Fruit fly (Drosophila melanogaster): ENCODE measurements around the gene CASK.

CASK gene

dm6 chr3R:21839636-21840035 is 17.2 kb upstream of the CASK start:
- TF ChIP-seq Eip93F (GFP tag; optimal IDR thresholded peaks at IDR 0.05), result no peak
- peak; percentile 57 for TF ChIP-seq svp (GFP tag)
- peak; percentile 91 for TF ChIP-seq dsx (GFP tag; optimal IDR thresholded peaks at IDR 0.05; ENCODE audit: poor library complexity, severe bottlenecking)
- peak; percentile 17 for TF ChIP-seq fd59A (GFP tag; optimal IDR thresholded peaks at IDR 0.05)
- TF ChIP-seq topi (GFP tag; optimal IDR thresholded peaks at IDR 0.05), result peak; percentile 45
- peak; percentile 35 for TF ChIP-seq CG16779 (tag; optimal IDR thresholded peaks at IDR 0.05)
- peak; percentile 87 for TF ChIP-seq CG8632 (GFP tag; optimal IDR thresholded peaks at IDR 0.05)
- no peak for TF ChIP-seq Gug (GFP tag; IDR thresholded peaks at IDR 0.05)
- TF ChIP-seq CG10669 (GFP tag; optimal IDR thresholded peaks at IDR 0.05), result peak; percentile 74
- peak; percentile 12 for TF ChIP-seq Blimp-1 (GFP tag; optimal IDR thresholded peaks at IDR 0.05)
- TF ChIP-seq Hr4 (GFP tag; optimal IDR thresholded peaks at IDR 0.05), result peak; percentile 21
- peak; percentile 80; the same call in 2 of the 3 replicates for TF ChIP-seq CG8119 (GFP tag; IDR thresholded peaks at IDR 0.05)
- no peak for TF ChIP-seq Sox15 (GFP tag; optimal IDR thresholded peaks at IDR 0.05)
- TF ChIP-seq CG7368 (GFP tag; optimal IDR thresholded peaks at IDR 0.05), result peak; percentile 19
- no peak for TF ChIP-seq CG11294 (GFP tag; IDR thresholded peaks at IDR 0.05)
- TF ChIP-seq cyc (GFP tag; optimal IDR thresholded peaks at IDR 0.05), result no peak
- peak; percentile 42 to 78 for TF ChIP-seq salr (GFP tag; optimal IDR thresholded peaks at IDR 0.05)
- peak; percentile 69 for TF ChIP-seq OdsH (GFP tag; optimal IDR thresholded peaks at IDR 0.05)
- no peak for TF ChIP-seq Hr38 (GFP tag; optimal IDR thresholded peaks at IDR 0.05)
- TF ChIP-seq CG8319 (GFP tag; optimal IDR thresholded peaks at IDR 0.05), result peak; percentile 16
- TF ChIP-seq Sox102F (GFP tag; optimal IDR thresholded peaks at IDR 0.05), result no peak
- TF ChIP-seq Sox14 (GFP tag; optimal IDR thresholded peaks at IDR 0.05), result no peak
- TF ChIP-seq Ets21C (GFP tag; optimal IDR thresholded peaks at IDR 0.05), result no peak
- peak; percentile 90 for TF ChIP-seq Eip78C (GFP tag)
- peak; percentile 79 for TF ChIP-seq CG32006 (GFP tag; optimal IDR thresholded peaks at IDR 0.05)
- peak; percentile 50 for TF ChIP-seq CG4318 (GFP tag; optimal IDR thresholded peaks at IDR 0.05)
- TF ChIP-seq net (GFP tag; optimal IDR thresholded peaks at IDR 0.05), result peak; percentile 60
- peak; percentile 91 for TF ChIP-seq CG3032 (tag; optimal IDR thresholded peaks at IDR 0.05)
- TF ChIP-seq CG6276 (GFP tag; optimal IDR thresholded peaks at IDR 0.05), result peak; percentile 88
- TF ChIP-seq CG15336 (GFP tag; IDR thresholded peaks at IDR 0.05), result peak; percentile 79
- TF ChIP-seq fkh (GFP tag; optimal IDR thresholded peaks at IDR 0.05), result no peak
- peak; percentile 18 for TF ChIP-seq Eip75B (GFP tag; optimal IDR thresholded peaks at IDR 0.05)
- peak; percentile 24 for TF ChIP-seq Met (GFP tag; optimal IDR thresholded peaks at IDR 0.05)
- peak; percentile 91 for TF ChIP-seq Ets96B (tag; optimal IDR thresholded peaks at IDR 0.05)
- TF ChIP-seq CG1621 (tag; optimal IDR thresholded peaks at IDR 0.05), result peak; percentile 10
- peak; percentile 77 for TF ChIP-seq spab (GFP tag; optimal IDR thresholded peaks at IDR 0.05)
- no peak for TF ChIP-seq CG11902 (GFP tag; optimal IDR thresholded peaks at IDR 0.05)
- no peak for TF ChIP-seq lz (GFP tag; optimal IDR thresholded peaks at IDR 0.05)
- peak; percentile 75 to 88 for TF ChIP-seq ss (GFP tag; optimal IDR thresholded peaks at IDR 0.05)
- peak; percentile 12 for TF ChIP-seq CG6792 (GFP tag; optimal IDR thresholded peaks at IDR 0.05)
- peak; percentile 41 for TF ChIP-seq Smox (GFP tag; optimal IDR thresholded peaks at IDR 0.05)
- TF ChIP-seq esn (GFP tag; optimal IDR thresholded peaks at IDR 0.05), result peak; percentile 64
- peak; percentile 82 for TF ChIP-seq achi (GFP tag; optimal IDR thresholded peaks at IDR 0.05)
- no peak for TF ChIP-seq fd85E (GFP tag; optimal IDR thresholded peaks at IDR 0.05)
- TF ChIP-seq CG6854 (GFP tag; optimal IDR thresholded peaks at IDR 0.05), result no peak
- no peak for TF ChIP-seq dac (GFP tag; optimal IDR thresholded peaks at IDR 0.05)
- TF ChIP-seq CG3919 (GFP tag; optimal IDR thresholded peaks at IDR 0.05), result peak; percentile 68
- 0 out of 3 replicates have a peak, but pooled peaks have one; percentile 50 for TF ChIP-seq eg (GFP tag; IDR thresholded peaks at IDR 0.05)
- peak; percentile 86 for TF ChIP-seq CG34406 (GFP tag; optimal IDR thresholded peaks at IDR 0.05)
- no peak; the same call in 2 of the 3 replicates for TF ChIP-seq CG6163 (GFP tag; IDR thresholded peaks at IDR 0.05)
- peak; percentile 72 for TF ChIP-seq acj6 (GFP tag; optimal IDR thresholded peaks at IDR 0.05)
- peak; percentile 20 for TF ChIP-seq CG11762 (GFP tag; optimal IDR thresholded peaks at IDR 0.05; ENCODE audit: insufficient read depth)

Data from whole organism, prepupa.